Worm (Caenorhabditis elegans): ENCODE data around the gene pfd-4.

- TF ChIP-seq rnt-1 (tag; optimal IDR thresholded peaks at IDR 0.05) (no peak), fkh-6 (tag; optimal IDR thresholded peaks at IDR 0.05) (no peak), ceh-9 (tag; optimal IDR thresholded peaks at IDR 0.05) (no peak), npax-4 (tag; optimal IDR thresholded peaks at IDR 0.05) (no peak), pqm-1 (tag; optimal IDR thresholded peaks at IDR 0.05) (no peak), odd-2 (tag; optimal IDR thresholded peaks at IDR 0.05) (no peak), zip-5 (tag; optimal IDR thresholded peaks at IDR 0.05) (no peak), ama-1 (optimal IDR thresholded peaks at IDR 0.05) (no peak), pha-4 (tag; optimal IDR thresholded peaks at IDR 0.05) (no peak), fax-1 (tag; optimal IDR thresholded peaks at IDR 0.05) (no peak)
Observed at ce11 chrIV:11313880-11314279, 1.1 kb upstream of the pfd-4 start, which contains the start of gene dnj-2.

Data from whole organism, late embryonic.